Fruit fly (Drosophila melanogaster): ENCODE data around the gene CG6765.

The CG6765 gene

DNA sequence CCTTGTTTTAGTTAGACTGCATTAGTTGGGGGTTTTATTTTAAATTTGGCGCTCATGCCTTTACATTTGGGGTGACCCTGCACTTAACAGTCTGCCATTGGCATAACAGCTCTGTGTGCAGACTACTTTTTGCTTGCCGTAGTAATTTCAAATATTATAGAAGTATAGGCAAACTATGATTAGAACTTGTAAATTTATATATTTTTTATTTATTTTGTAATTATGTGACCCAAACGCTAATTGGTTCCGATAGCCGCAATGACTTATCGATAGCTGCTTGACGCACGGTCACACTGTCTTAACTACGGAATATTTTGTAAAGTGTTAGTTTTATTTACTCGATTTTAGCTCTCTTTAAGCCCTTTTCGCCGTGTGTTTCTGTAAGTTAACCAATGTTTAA, 32.1 kb downstream of the CG6765 start, which contains the start of gene rhea (continued):
- TF ChIP-seq E2f2 (GFP tag; IDR thresholded peaks at IDR 0.05): peak; percentile 93
- no peak for TF ChIP-seq D19B (GFP tag; optimal IDR thresholded peaks at IDR 0.05)
- TF ChIP-seq Hmr (GFP tag; optimal IDR thresholded peaks at IDR 0.05): no peak
- TF ChIP-seq mld (GFP tag; IDR thresholded peaks at IDR 0.05; ENCODE audit: partially characterized antibody): no peak
- TF ChIP-seq Mrtf (GFP tag; IDR thresholded peaks at IDR 0.05): no peak
- TF ChIP-seq eyg (GFP tag; optimal IDR thresholded peaks at IDR 0.05): no peak
- TF ChIP-seq nau (GFP tag; optimal IDR thresholded peaks at IDR 0.05): no peak
- TF ChIP-seq sens-2 (GFP tag; IDR thresholded peaks at IDR 0.05): no peak
- no peak for TF ChIP-seq CG18599 (GFP tag; optimal IDR thresholded peaks at IDR 0.05)
- TF ChIP-seq unc-4 (GFP tag; IDR thresholded peaks at IDR 0.05; ENCODE audit: partially characterized antibody): peak; percentile 87
- TF ChIP-seq CG4328 (GFP tag; optimal IDR thresholded peaks at IDR 0.05): no peak
- TF ChIP-seq Asciz (GFP tag; optimal IDR thresholded peaks at IDR 0.05): no peak
- TF ChIP-seq wdn (GFP tag; IDR thresholded peaks at IDR 0.05): no peak
- no peak for TF ChIP-seq sim (GFP tag; IDR thresholded peaks at IDR 0.05)
- TF ChIP-seq ERR (GFP tag; optimal IDR thresholded peaks at IDR 0.05): no peak
- TF ChIP-seq CG1602 (GFP tag; optimal IDR thresholded peaks at IDR 0.05): no peak
- TF ChIP-seq CG12659 (GFP tag; optimal IDR thresholded peaks at IDR 0.05): peak; percentile 68
- no peak for TF ChIP-seq sisA (GFP tag; IDR thresholded peaks at IDR 0.05)
- no peak for TF ChIP-seq Mad (GFP tag; optimal IDR thresholded peaks at IDR 0.05)
- no peak for TF ChIP-seq Eip74EF (GFP tag; optimal IDR thresholded peaks at IDR 0.05)
- peak; percentile 71; the same call in 2 of the 3 replicates for TF ChIP-seq CG6791 (GFP tag; IDR thresholded peaks at IDR 0.05; ENCODE audit: partially characterized antibody)
- peak; percentile 49 for TF ChIP-seq gfzf (GFP tag; optimal IDR thresholded peaks at IDR 0.05)
- TF ChIP-seq CG14441 (GFP tag; IDR thresholded peaks at IDR 0.05): no peak
- TF ChIP-seq br (optimal IDR thresholded peaks at IDR 0.05): no peak
- no peak for TF ChIP-seq Xbp1 (GFP tag; optimal IDR thresholded peaks at IDR 0.05)
- no peak for TF ChIP-seq Optix (GFP tag; IDR thresholded peaks at IDR 0.05)
- TF ChIP-seq CG12942 (GFP tag; optimal IDR thresholded peaks at IDR 0.05): no peak
- TF ChIP-seq NK7.1 (GFP tag; optimal IDR thresholded peaks at IDR 0.05): no peak
- no peak for TF ChIP-seq danr (GFP tag; IDR thresholded peaks at IDR 0.05)
- TF ChIP-seq CG3995 (GFP tag; optimal IDR thresholded peaks at IDR 0.05): peak; percentile 82
- TF ChIP-seq wor (GFP tag; IDR thresholded peaks at IDR 0.05): no peak
- TF ChIP-seq GATAe (GFP tag; conservative IDR thresholded peaks at IDR 0.05): no peak
- TF ChIP-seq chm (GFP tag; IDR thresholded peaks at IDR 0.05): no peak
- no peak for TF ChIP-seq Dad (GFP tag; optimal IDR thresholded peaks at IDR 0.05)
- peak; percentile 13 for TF ChIP-seq tap (tag; optimal IDR thresholded peaks at IDR 0.05)
- peak in 1 of 2 experiments; percentile 56 for TF ChIP-seq Pdp1 (GFP tag; optimal IDR thresholded peaks at IDR 0.05)
- peak; percentile 39; the same call in 1 of the 3 replicates for TF ChIP-seq zen2 (GFP tag; IDR thresholded peaks at IDR 0.05; ENCODE audit: partially characterized antibody)
- TF ChIP-seq kay (GFP tag; optimal IDR thresholded peaks at IDR 0.05): no peak
- no peak for TF ChIP-seq HLH3B (GFP tag; IDR thresholded peaks at IDR 0.05)
- no peak for TF ChIP-seq z (GFP tag; IDR thresholded peaks at IDR 0.05)
- no peak for TF ChIP-seq en (GFP tag; optimal IDR thresholded peaks at IDR 0.05)
- TF ChIP-seq MTF-1 (GFP tag; optimal IDR thresholded peaks at IDR 0.05; ENCODE audit: borderline replicate concordance): no peak
- TF ChIP-seq CG31388 (GFP tag; optimal IDR thresholded peaks at IDR 0.05): no peak
- no peak for TF ChIP-seq CG32767 (GFP tag; IDR thresholded peaks at IDR 0.05)
- TF ChIP-seq shn (GFP tag; optimal IDR thresholded peaks at IDR 0.05): no peak
- TF ChIP-seq otp (GFP tag; IDR thresholded peaks at IDR 0.05): peak; percentile 24; the same call in 1 of the 3 replicates
- TF ChIP-seq inv (GFP tag; IDR thresholded peaks at IDR 0.05; ENCODE audit: partially characterized antibody): peak; percentile 74
- TF ChIP-seq abd-A (tag; optimal IDR thresholded peaks at IDR 0.05): no peak
- no peak for TF ChIP-seq klu (GFP tag; IDR thresholded peaks at IDR 0.05)
- TF ChIP-seq CG2202 (tag; optimal IDR thresholded peaks at IDR 0.05): no peak
- no peak for TF ChIP-seq ro (GFP tag; IDR thresholded peaks at IDR 0.05)
- TF ChIP-seq Bdp1 (GFP tag; optimal IDR thresholded peaks at IDR 0.05): no peak

All from whole organism, embryonic.